Worm (Caenorhabditis elegans): ENCODE measurements around the gene acl-14.

- TF ChIP-seq ama-1 (optimal IDR thresholded peaks at IDR 0.05) (no peak), unc-62 (GFP tag; optimal IDR thresholded peaks at IDR 0.05) (no peak), rnt-1 (tag; optimal IDR thresholded peaks at IDR 0.05) (no peak), unc-86 (tag; optimal IDR thresholded peaks at IDR 0.05) (no peak), F16B12.6 (tag; optimal IDR thresholded peaks at IDR 0.05) (no peak), pag-3 (tag; optimal IDR thresholded peaks at IDR 0.05; ENCODE audit: borderline replicate concordance, insufficient read depth) (no peak), unc-130 (tag; optimal IDR thresholded peaks at IDR 0.05) (no peak), vab-15 (tag; optimal IDR thresholded peaks at IDR 0.05) (no peak), pqm-1 (tag; optimal IDR thresholded peaks at IDR 0.05) (no peak), jun-1 (tag; optimal IDR thresholded peaks at IDR 0.05) (no peak), skn-1 (tag; optimal IDR thresholded peaks at IDR 0.05) (no peak), aha-1 (tag; optimal IDR thresholded peaks at IDR 0.05) (no peak), zag-1 (tag; optimal IDR thresholded peaks at IDR 0.05) (no peak), C34B4.2 (tag; optimal IDR thresholded peaks at IDR 0.05) (no peak)
Observed at ce11 chrV:9327691-9328090, 5.7 kb downstream of the acl-14 start.
